Worm (Caenorhabditis elegans) whole organism, L4 larva: ENCODE measurements around the gene dct-6.

ENCODE experiments used
- F49E8.2 ChIP-seq: sonication (generic microtip); optimal IDR thresholded peaks from 2 replicates; lab custom pipeline; 2016; ENCODE audit warnings: missing compliant biosample characterization, mild to moderate bottlenecking, missing genetic modification characterization, borderline replicate concordance
- R02D3.7 ChIP-seq: fragments of 150-350 bp; sonication (generic microtip); optimal IDR thresholded peaks from 3 replicates; lab custom pipeline; 2014; ENCODE audit warnings: missing biosample characterization, missing genetic modification characterization
- T26A8.4 ChIP-seq: fragments of 200-800 bp; sonication (Bioruptor generic); IDR thresholded peaks from 2 replicates; pipeline ENCODE4 v1.3.6; 2022; ENCODE audit warnings: missing genetic modification characterization, missing compliant biosample characterization
- Y48G9A.11 ChIP-seq: fragments of 200-800 bp; sonication (Bioruptor generic); IDR thresholded peaks from 2 replicates; pipeline ENCODE4 v1.3.6; 2022; ENCODE audit warnings: missing genetic modification reagents, missing genetic modification characterization, missing compliant biosample characterization
- Y5F2A.4 ChIP-seq: fragments of 200-800 bp; sonication (Bioruptor generic); optimal IDR thresholded peaks from 2 replicates; lab custom pipeline; 2018; ENCODE audit warnings: mild to moderate bottlenecking, missing genetic modification characterization, missing compliant biosample characterization
- ZK546.5 ChIP-seq, 2 experiments: sonication (generic microtip); optimal IDR thresholded peaks; 2 replicates each; lab custom pipeline; 2017; ENCODE audit warnings: missing biosample characterization in 2 of 2, missing genetic modification characterization in 2 of 2
- aha-1 ChIP-seq: fragments of 150-350 bp; peaks from one replicate; lab custom pipeline; 2014; ENCODE audit warnings: missing biosample characterization, missing genetic modification characterization
- ceh-44 ChIP-seq: fragments of 200-800 bp; sonication (Bioruptor generic); IDR thresholded peaks from 2 replicates; pipeline ENCODE4 v1.3.6; 2022; ENCODE audit warnings: missing genetic modification reagents, missing genetic modification characterization, missing compliant biosample characterization
- ceh-82 ChIP-seq: sonication (generic microtip); optimal IDR thresholded peaks from 2 replicates; lab custom pipeline; 2017; ENCODE audit warnings: missing biosample characterization, missing genetic modification characterization
- cey-2 ChIP-seq: sonication (generic microtip); optimal IDR thresholded peaks from 3 replicates; lab custom pipeline; 2017; ENCODE audit warnings: missing genetic modification characterization, mild to moderate bottlenecking, missing compliant biosample characterization, antibody characterized with exemption, borderline replicate concordance; ENCODE audit not compliant: insufficient read depth
- daf-16 ChIP-seq, 3 experiments: sonication (generic microtip); optimal IDR thresholded peaks; 2 replicates each; lab custom pipeline; 2016 to 2017; ENCODE audit warnings: missing genetic modification characterization in 3 of 3, missing genetic modification reagents in 3 of 3, mild to moderate bottlenecking in 2 of 3, missing compliant biosample characterization in 2 of 3, missing biosample characterization in 1 of 3, moderate library complexity in 1 of 3
- daf-19 ChIP-seq: fragments of 200-800 bp; sonication (Bioruptor generic); conservative IDR thresholded peaks from 2 replicates; pipeline ENCODE4 v1.3.6; 2022; ENCODE audit warnings: missing genetic modification characterization, missing compliant biosample characterization
- daf-8 ChIP-seq: fragments of 200-800 bp; sonication (Bioruptor generic); IDR thresholded peaks from 2 replicates; pipeline ENCODE4 v1.3.6; 2022; ENCODE audit warnings: missing genetic modification characterization, missing compliant biosample characterization
- dmd-6 ChIP-seq: fragments of 200-800 bp; sonication (Bioruptor generic); IDR thresholded peaks from 2 replicates; pipeline ENCODE4 v1.3.6; 2022; ENCODE audit warnings: missing genetic modification reagents, missing genetic modification characterization, missing compliant biosample characterization
- dmd-9 ChIP-seq: fragments of 200-800 bp; sonication (Bioruptor generic); IDR thresholded peaks from 2 replicates; pipeline ENCODE4 v1.3.6; 2022; ENCODE audit warnings: missing genetic modification reagents, missing genetic modification characterization, missing compliant biosample characterization
- dpl-1 ChIP-seq: fragments of 150-350 bp; optimal IDR thresholded peaks from 2 replicates; lab custom pipeline; 2014; ENCODE audit warnings: missing biosample characterization, missing genetic modification reagents, missing genetic modification characterization
- egl-27 ChIP-seq: sonication (generic microtip); optimal IDR thresholded peaks from 3 replicates; lab custom pipeline; 2017; ENCODE audit warnings: missing biosample characterization, missing genetic modification reagents, missing genetic modification characterization
- fkh-10 ChIP-seq: fragments of 150-350 bp; optimal IDR thresholded peaks from 2 replicates; lab custom pipeline; 2014; ENCODE audit warnings: missing biosample characterization, missing genetic modification reagents, missing genetic modification characterization
- hlh-11 ChIP-seq: fragments of 200-800 bp; sonication (Bioruptor generic); optimal IDR thresholded peaks from 2 replicates; lab custom pipeline; 2018; ENCODE audit warnings: mild to moderate bottlenecking, missing genetic modification characterization, missing compliant biosample characterization
- hlh-30 ChIP-seq: sonication (generic microtip); optimal IDR thresholded peaks from 2 replicates; lab custom pipeline; 2017; ENCODE audit warnings: antibody characterized with exemption, mild to moderate bottlenecking, missing genetic modification characterization, missing compliant biosample characterization; ENCODE audit not compliant: insufficient read depth
- hmg-1.1 ChIP-seq: fragments of 200-800 bp; sonication (Bioruptor generic); IDR thresholded peaks from 2 replicates; pipeline ENCODE4 v1.3.6; 2022; ENCODE audit warnings: missing genetic modification reagents, missing genetic modification characterization, missing compliant biosample characterization
- jun-1 ChIP-seq: fragments of 150-350 bp; optimal IDR thresholded peaks from 2 replicates; lab custom pipeline; 2014; ENCODE audit warnings: missing biosample characterization, missing genetic modification reagents, missing genetic modification characterization
- lin-15B ChIP-seq: fragments of 150-350 bp; sonication (generic microtip); optimal IDR thresholded peaks from 3 replicates; lab custom pipeline; 2014; ENCODE audit warnings: missing biosample characterization, missing genetic modification characterization
- lin-29 ChIP-seq: fragments of 200-800 bp; sonication (Bioruptor generic); IDR thresholded peaks from 2 replicates; pipeline ENCODE4 v1.3.6; 2022; ENCODE audit warnings: missing genetic modification reagents, missing genetic modification characterization, missing compliant biosample characterization
- lin-38 ChIP-seq: fragments of 200-800 bp; sonication (Bioruptor generic); IDR thresholded peaks from 2 replicates; pipeline ENCODE4 v1.3.6; 2022; ENCODE audit warnings: missing genetic modification reagents, missing genetic modification characterization, missing compliant biosample characterization
- lsy-2 ChIP-seq, 2 experiments: fragments of 150-350 bp in 1 of 2; sonication (generic microtip) in 1 of 2; optimal IDR thresholded peaks; 2 replicates each; lab custom pipeline; 2014 to 2017; ENCODE audit warnings: missing biosample characterization in 2 of 2, missing genetic modification characterization in 2 of 2
- mdt-29 ChIP-seq: fragments of 200-800 bp; sonication (Bioruptor generic); IDR thresholded peaks from 2 replicates; pipeline ENCODE4 v1.3.6; 2022; ENCODE audit warnings: missing genetic modification reagents, missing genetic modification characterization, missing compliant biosample characterization
- mep-1 ChIP-seq: fragments of 150-350 bp; sonication (generic microtip); optimal IDR thresholded peaks from 3 replicates; lab custom pipeline; 2014; ENCODE audit warnings: missing biosample characterization, missing genetic modification characterization
- mes-2 ChIP-seq: sonication (generic microtip); optimal IDR thresholded peaks from 2 replicates; lab custom pipeline; 2016; ENCODE audit warnings: missing genotype, mild to moderate bottlenecking, missing genetic modification characterization, missing compliant biosample characterization; ENCODE audit not compliant: poor library complexity, severe bottlenecking
- nhr-102 ChIP-seq: sonication (generic microtip); optimal IDR thresholded peaks from 2 replicates; lab custom pipeline; 2016; ENCODE audit warnings: mild to moderate bottlenecking, missing genetic modification characterization, moderate library complexity, missing compliant biosample characterization
- nhr-11 ChIP-seq: fragments of 150-350 bp; optimal IDR thresholded peaks from 2 replicates; lab custom pipeline; 2014; ENCODE audit warnings: missing biosample characterization, missing genetic modification characterization
- nhr-25 ChIP-seq: sonication (generic microtip); optimal IDR thresholded peaks from 2 replicates; lab custom pipeline; 2017; ENCODE audit warnings: missing genetic modification characterization, mild to moderate bottlenecking, missing compliant biosample characterization, antibody characterized with exemption, moderate library complexity, borderline replicate concordance; ENCODE audit not compliant: insufficient read depth
- nhr-41 ChIP-seq: fragments of 200-800 bp; sonication (Bioruptor generic); IDR thresholded peaks from 2 replicates; pipeline ENCODE4 v1.3.6; 2022; ENCODE audit warnings: missing genetic modification reagents, missing genetic modification characterization, missing compliant biosample characterization
- nhr-6 ChIP-seq: fragments of 150-350 bp; optimal IDR thresholded peaks from 2 replicates; lab custom pipeline; 2014; ENCODE audit warnings: missing biosample characterization, missing genetic modification characterization
- saeg-2 ChIP-seq: fragments of 200-800 bp; sonication (Bioruptor generic); IDR thresholded peaks from 2 replicates; pipeline ENCODE4 v1.3.6; 2022; ENCODE audit warnings: missing genetic modification reagents, missing genetic modification characterization, missing compliant biosample characterization
- spr-3 ChIP-seq: fragments of 200-800 bp; sonication (Bioruptor generic); optimal IDR thresholded peaks from 2 replicates; lab custom pipeline; 2018; ENCODE audit warnings: mild to moderate bottlenecking, missing genetic modification characterization, missing compliant biosample characterization
- tag-97 ChIP-seq: fragments of 200-800 bp; sonication (Bioruptor generic); IDR thresholded peaks from 2 replicates; pipeline ENCODE4 v1.3.6; 2022; ENCODE audit warnings: missing genetic modification characterization, missing compliant biosample characterization
- unc-62 ChIP-seq, 3 experiments: fragments of 150-350 bp in 1 of 3; sonication (generic microtip); optimal IDR thresholded peaks in 2 of 3; peaks in 1 of 3; 1 replicate in 1 of 3; 2 replicates in 2 of 3; lab custom pipeline; 2014 to 2017; ENCODE audit warnings: missing biosample characterization in 3 of 3, missing genetic modification characterization in 3 of 3, missing genetic modification reagents in 3 of 3, missing genotype in 1 of 3
- zag-1 ChIP-seq: fragments of 150-350 bp; optimal IDR thresholded peaks from 2 replicates; lab custom pipeline; 2014; ENCODE audit warnings: missing biosample characterization, missing genetic modification characterization
- zfp-2 ChIP-seq: sonication (generic microtip); optimal IDR thresholded peaks from 2 replicates; lab custom pipeline; 2016; ENCODE audit warnings: mild to moderate bottlenecking, missing genetic modification characterization, missing compliant biosample characterization
- ztf-11 ChIP-seq: fragments of 150-350 bp; optimal IDR thresholded peaks from 2 replicates; lab custom pipeline; 2014; ENCODE audit warnings: missing biosample characterization, missing genetic modification characterization

Gene dct-6

ce11 chrIII:5988010-5988409, 21.8 kb downstream of the dct-6 start:
- TF ChIP-seq lsy-2 (tag; optimal IDR thresholded peaks at IDR 0.05; lab: Kevin White, UChicago), result peak in 1 of 2 experiments; percentile 4
- TF ChIP-seq hlh-30 (tag; lab: Kevin White, UChicago), result no peak
- no peak for TF ChIP-seq cey-2 (tag; lab: Kevin White, UChicago)
- TF ChIP-seq saeg-2 (GFP tag; lab: Robert Waterston, UW), result no peak
- TF ChIP-seq aha-1 (tag; lab: Kevin White, UChicago), result peak; percentile 96
- peak; percentile 40; the same call in 1 of the 2 replicates for TF ChIP-seq hmg-1.1
- TF ChIP-seq mes-2 (tag; lab: Kevin White, UChicago), result peak; percentile 10
- no peak for TF ChIP-seq zag-1

ce11 chrIII:5988461-5988860, 22.2 kb downstream of the dct-6 start:
- TF ChIP-seq lin-15B (no peak), F49E8.2 (tag; lab: Kevin White, UChicago) (peak; percentile 27), lin-38 (GFP tag; lab: Robert Waterston, UW) (peak; percentile 21; the same call in 1 of the 2 replicates), ztf-11 (no peak), Y48G9A.11 (GFP tag; lab: Robert Waterston, UW) (peak; percentile 54; the same call in 1 of the 2 replicates), R02D3.7 (peak; percentile 12)
- TF ChIP-seq, all 104 proteins: peak for 4

ce11 chrIII:5988991-5989726, 22.9 kb downstream of the dct-6 start:
- TF ChIP-seq nhr-41 (GFP tag; lab: Robert Waterston, UW), result 0 out of 2 replicates have a peak, but pooled peaks have one; percentile 34
- no peak for TF ChIP-seq nhr-11 (tag; lab: Kevin White, UChicago)
- TF ChIP-seq dmd-6, result no peak
- TF ChIP-seq dpl-1 (GFP tag; lab: Kevin White, UChicago), result peak; percentile 75
- TF ChIP-seq hlh-11 (tag; lab: Kevin White, UChicago), result peak; percentile 27
- TF ChIP-seq ztf-11, result no peak
- no peak for TF ChIP-seq daf-19 (GFP tag; lab: Robert Waterston, UW)
- TF ChIP-seq spr-3 (GFP tag; lab: Kevin White, UChicago), result no peak
- no peak for TF ChIP-seq ceh-44
- TF ChIP-seq mes-2 (tag; lab: Kevin White, UChicago), result peak; percentile 66
- TF ChIP-seq ceh-82 (tag; lab: Kevin White, UChicago), result no peak
- no peak for TF ChIP-seq nhr-25
- peak; percentile 42 for TF ChIP-seq aha-1 (tag; lab: Kevin White, UChicago)
- TF ChIP-seq T26A8.4, result no peak
- TF ChIP-seq hmg-1.1, result 0 out of 2 replicates have a peak, but pooled peaks have one; percentile 28
- TF ChIP-seq daf-16 (GFP tag; optimal IDR thresholded peaks at IDR 0.05; lab: Kevin White, UChicago), result peak in 1 of 2 experiments; percentile 23
- TF ChIP-seq daf-16 (tag; optimal IDR thresholded peaks at IDR 0.05; lab: Kevin White, UChicago), result peak; percentile 18
- no peak for TF ChIP-seq F49E8.2 (tag; lab: Kevin White, UChicago)
- peak; percentile 14 for TF ChIP-seq mep-1 (tag; lab: Kevin White, UChicago)
- TF ChIP-seq unc-62 (GFP tag; optimal IDR thresholded peaks at IDR 0.05 in 1 of 2; lab: Kevin White, UChicago), result peak in 1 of 2 experiments; percentile 93
- no peak for TF ChIP-seq unc-62 (tag; optimal IDR thresholded peaks at IDR 0.05; lab: Kevin White, UChicago)

- TF ChIP-seq Y48G9A.11 (GFP tag; lab: Robert Waterston, UW), result no peak
- TF ChIP-seq fkh-10 (GFP tag; lab: Kevin White, UChicago), result peak; percentile 41
- peak; percentile 21 for TF ChIP-seq hlh-30 (tag; lab: Kevin White, UChicago)
- no peak for TF ChIP-seq Y5F2A.4 (GFP tag; lab: Kevin White, UChicago)
- no peak for TF ChIP-seq daf-8 (GFP tag; lab: Robert Waterston, UW)
- TF ChIP-seq egl-27 (tag; lab: Kevin White, UChicago), result no peak
- TF ChIP-seq hlh-11 (tag; lab: Kevin White, UChicago), result peak; percentile 9
- TF ChIP-seq zfp-2, result no peak
- no peak for TF ChIP-seq tag-97 (GFP tag; lab: Robert Waterston, UW)
- no peak for TF ChIP-seq T26A8.4
- no peak for TF ChIP-seq jun-1 (tag; lab: Kevin White, UChicago)
- no peak for TF ChIP-seq dmd-9 (GFP tag; lab: Robert Waterston, UW)
- no peak for TF ChIP-seq mdt-29 (GFP tag; lab: Robert Waterston, UW)
- no peak for TF ChIP-seq F49E8.2 (tag; lab: Kevin White, UChicago)
- no peak for TF ChIP-seq nhr-41 (GFP tag; lab: Robert Waterston, UW)
- TF ChIP-seq nhr-6, result no peak
- no peak for TF ChIP-seq daf-16 (GFP tag; optimal IDR thresholded peaks at IDR 0.05; lab: Kevin White, UChicago)
- no peak for TF ChIP-seq daf-16 (tag; optimal IDR thresholded peaks at IDR 0.05; lab: Kevin White, UChicago)
- no peak for TF ChIP-seq lin-29
- TF ChIP-seq ZK546.5 (tag; optimal IDR thresholded peaks at IDR 0.05; lab: Kevin White, UChicago), result no peak
- TF ChIP-seq nhr-102 (tag; lab: Kevin White, UChicago), result no peak
These were observed 23.9 kb downstream of the dct-6 start for ce11 chrIII:5990090-5990489.
